In genomic region chrX:12458021-12458420, ce11 we compare ENCODE assay signal across 5 worm cellular contexts.
TF ChIP-seq lines count a peak whose summit lies in the region.

No protein-coding gene starts in this region.

TF ChIP-seq in whole organism, L1 larva, 84 proteins besides CTCF, POLR2A, EP300 and RAD21 (continues in another document):
- no peak for TF ChIP-seq ama-1 (optimal IDR thresholded peaks at IDR 0.05; lab: Kevin White, UChicago)
- TF ChIP-seq dpl-1 (GFP tag; optimal IDR thresholded peaks at IDR 0.05; lab: Kevin White, UChicago): no peak
- TF ChIP-seq nhr-76 (tag; optimal IDR thresholded peaks at IDR 0.05; lab: Kevin White, UChicago): no peak
- TF ChIP-seq nhr-85 (tag; lab: Kevin White, UChicago): peak; percentile 75
- TF ChIP-seq lsy-2 (tag; optimal IDR thresholded peaks at IDR 0.05; lab: Kevin White, UChicago): peak in 1 of 2 experiments; percentile 38
- peak; percentile 67 for TF ChIP-seq snu-23 (GFP tag; optimal IDR thresholded peaks at IDR 0.05; lab: Kevin White, UChicago)
- TF ChIP-seq lir-3 (tag; optimal IDR thresholded peaks at IDR 0.05; lab: Kevin White, UChicago; ENCODE audit: poor library complexity): peak; percentile 27
- TF ChIP-seq tbx-2 (tag; optimal IDR thresholded peaks at IDR 0.05; lab: Kevin White, UChicago): peak; percentile 7
- peak; percentile 31 for TF ChIP-seq jun-1 (tag; optimal IDR thresholded peaks at IDR 0.05; lab: Kevin White, UChicago)
- no peak for TF ChIP-seq unc-62 (GFP tag; optimal IDR thresholded peaks at IDR 0.05; lab: Kevin White, UChicago)
- TF ChIP-seq elt-3 (tag; optimal IDR thresholded peaks at IDR 0.05; lab: Kevin White, UChicago): peak in 2 of 6 experiments; percentile 10 to 53
- peak; percentile 9 for TF ChIP-seq lin-39 (tag; optimal IDR thresholded peaks at IDR 0.05; lab: Kevin White, UChicago)
- peak; percentile 68 for TF ChIP-seq nhr-20 (tag; optimal IDR thresholded peaks at IDR 0.05; lab: Kevin White, UChicago)
- no peak for TF ChIP-seq unc-98 (GFP tag; IDR thresholded peaks at IDR 0.05; lab: Robert Waterston, UW)
- TF ChIP-seq sup-37 (GFP tag; optimal IDR thresholded peaks at IDR 0.05; lab: Kevin White, UChicago): peak; percentile 20
- no peak for TF ChIP-seq pag-3 (tag; optimal IDR thresholded peaks at IDR 0.05; lab: Kevin White, UChicago; ENCODE audit: borderline replicate concordance, insufficient read depth)
- peak in 1 of 2 experiments; percentile 65 for TF ChIP-seq lin-35 (GFP tag; optimal IDR thresholded peaks at IDR 0.05; lab: Kevin White, UChicago)
- TF ChIP-seq irx-1 (tag; optimal IDR thresholded peaks at IDR 0.05; lab: Kevin White, UChicago): peak; percentile 20

TF ChIP-seq in whole organism, L3 larva, 47 proteins besides CTCF, POLR2A, EP300 and RAD21 (continues in another document):
- TF ChIP-seq ceh-28 (tag; optimal IDR thresholded peaks at IDR 0.05; lab: Kevin White, UChicago): no peak
- no peak for TF ChIP-seq ZK546.5 (tag; optimal IDR thresholded peaks at IDR 0.05; lab: Kevin White, UChicago)
- no peak for TF ChIP-seq jun-1 (tag; optimal IDR thresholded peaks at IDR 0.05; lab: Kevin White, UChicago)
- TF ChIP-seq mml-1 (tag; optimal IDR thresholded peaks at IDR 0.05; lab: Kevin White, UChicago): no peak
- TF ChIP-seq ceh-82 (tag; optimal IDR thresholded peaks at IDR 0.05; lab: Kevin White, UChicago): no peak
- no peak for TF ChIP-seq ztf-11 (tag; optimal IDR thresholded peaks at IDR 0.05; lab: Kevin White, UChicago)
- TF ChIP-seq zag-1 (tag; optimal IDR thresholded peaks at IDR 0.05; lab: Kevin White, UChicago): no peak
- TF ChIP-seq nhr-23 (tag; optimal IDR thresholded peaks at IDR 0.05; lab: Kevin White, UChicago): peak; percentile 80
- no peak for TF ChIP-seq nhr-237 (tag; optimal IDR thresholded peaks at IDR 0.05; lab: Kevin White, UChicago)
- peak; percentile 2 for TF ChIP-seq egl-27 (tag; optimal IDR thresholded peaks at IDR 0.05; lab: Kevin White, UChicago)
- peak; percentile 80 for TF ChIP-seq nhr-25 (tag; optimal IDR thresholded peaks at IDR 0.05; lab: Kevin White, UChicago)
- no peak for TF ChIP-seq nhr-77 (tag; optimal IDR thresholded peaks at IDR 0.05; lab: Kevin White, UChicago)
- no peak for TF ChIP-seq nhr-12 (tag; optimal IDR thresholded peaks at IDR 0.05; lab: Kevin White, UChicago)
- TF ChIP-seq nhr-43 (tag; optimal IDR thresholded peaks at IDR 0.05; lab: Kevin White, UChicago; ENCODE audit: poor library complexity, severe bottlenecking): peak; percentile 38
- no peak for TF ChIP-seq lin-39 (tag; optimal IDR thresholded peaks at IDR 0.05; lab: Kevin White, UChicago)
- TF ChIP-seq pqm-1 (tag; optimal IDR thresholded peaks at IDR 0.05; lab: Kevin White, UChicago): peak; percentile 66
- TF ChIP-seq pha-4 (tag; optimal IDR thresholded peaks at IDR 0.05; lab: Kevin White, UChicago): peak; percentile 77
- no peak for TF ChIP-seq unc-62 (GFP tag; optimal IDR thresholded peaks at IDR 0.05; lab: Kevin White, UChicago)
- TF ChIP-seq eor-1 (tag; optimal IDR thresholded peaks at IDR 0.05; lab: Kevin White, UChicago): no peak
- no peak for TF ChIP-seq skn-1 (tag; optimal IDR thresholded peaks at IDR 0.05; lab: Kevin White, UChicago)

TF ChIP-seq in whole organism, early embryonic, 17 proteins besides CTCF, POLR2A, EP300 and RAD21:
- TF ChIP-seq tbx-37 (GFP tag; conservative IDR thresholded peaks at IDR 0.05; lab: Robert Waterston, UW) (peak; percentile 64; the same call in 1 of the 2 replicates), hmbx-1 (tag; optimal IDR thresholded peaks at IDR 0.05; lab: Kevin White, UChicago) (peak; percentile 46), flt-1 (GFP tag; IDR thresholded peaks at IDR 0.05; lab: Robert Waterston, UW) (peak; percentile 75), B0310.2 (tag; optimal IDR thresholded peaks at IDR 0.05; lab: Kevin White, UChicago) (peak; percentile 68), ama-1 (optimal IDR thresholded peaks at IDR 0.05; lab: Kevin White, UChicago) (no peak), F13C5.2 (tag; optimal IDR thresholded peaks at IDR 0.05; lab: Kevin White, UChicago) (peak; percentile 78), ceh-36 (tag; optimal IDR thresholded peaks at IDR 0.05; lab: Kevin White, UChicago) (peak; percentile 70), scrt-1 (GFP tag; IDR thresholded peaks at IDR 0.05; lab: Robert Waterston, UW) (peak; percentile 85), ceh-13 (GFP tag; optimal IDR thresholded peaks at IDR 0.05; lab: Kevin White, UChicago) (peak; percentile 71), hnd-1 (tag; optimal IDR thresholded peaks at IDR 0.05; lab: Kevin White, UChicago) (peak; percentile 50), ets-7 (tag; optimal IDR thresholded peaks at IDR 0.05; lab: Kevin White, UChicago) (no peak), pes-1 (GFP tag; IDR thresholded peaks at IDR 0.05; lab: Robert Waterston, UW) (peak; percentile 90), tra-4 (tag; optimal IDR thresholded peaks at IDR 0.05; lab: Kevin White, UChicago) (peak; percentile 29), tbx-11 (GFP tag; IDR thresholded peaks at IDR 0.05; lab: Robert Waterston, UW) (peak; percentile 76), aly-1 (tag; optimal IDR thresholded peaks at IDR 0.05; lab: Kevin White, UChicago) (peak; percentile 62), sea-1 (GFP tag; conservative IDR thresholded peaks at IDR 0.05; lab: Robert Waterston, UW) (peak; percentile 85), hmg-4 (GFP tag; optimal IDR thresholded peaks at IDR 0.05; lab: Kevin White, UChicago) (peak; percentile 85)
TF ChIP-seq in whole organism, early embryonic: peak in this region for 15.

TF ChIP-seq in whole organism, midembryonic, 9 proteins besides CTCF, POLR2A, EP300 and RAD21:
- TF ChIP-seq ztf-29 (GFP tag; IDR thresholded peaks at IDR 0.05; lab: Robert Waterston, UW) (peak; percentile 52; the same call in 1 of the 2 replicates), tab-1 (GFP tag; IDR thresholded peaks at IDR 0.05; lab: Robert Waterston, UW) (peak; percentile 87), klf-2 (GFP tag; conservative IDR thresholded peaks at IDR 0.05; lab: Robert Waterston, UW) (peak; percentile 70), ztf-23 (GFP tag; IDR thresholded peaks at IDR 0.05; lab: Robert Waterston, UW) (peak; percentile 81), cog-1 (tag; optimal IDR thresholded peaks at IDR 0.05; lab: Kevin White, UChicago) (peak; percentile 62), med-1 (GFP tag; optimal IDR thresholded peaks at IDR 0.05; lab: Kevin White, UChicago; ENCODE audit: insufficient read depth) (peak; percentile 31), ref-1 (GFP tag; conservative IDR thresholded peaks at IDR 0.05; lab: Robert Waterston, UW) (peak; percentile 52; the same call in 1 of the 2 replicates), flt-1 (GFP tag; IDR thresholded peaks at IDR 0.05; lab: Robert Waterston, UW) (peak; percentile 93), T22C8.4 (GFP tag; IDR thresholded peaks at IDR 0.05; lab: Robert Waterston, UW) (peak; percentile 79)

TF ChIP-seq in whole organism, young adult, 124 proteins besides CTCF, POLR2A, EP300 and RAD21 (continues in another document):
- TF ChIP-seq lsl-1 (GFP tag; optimal IDR thresholded peaks at IDR 0.05; lab: Kevin White, UChicago) (peak; percentile 13), chd-7 (tag; optimal IDR thresholded peaks at IDR 0.05; lab: Kevin White, UChicago) (peak; percentile 73), ekl-4 (GFP tag; IDR thresholded peaks at IDR 0.05; lab: Robert Waterston, UW) (peak; percentile 75; the same call in 1 of the 2 replicates), F39B2.1 (GFP tag; IDR thresholded peaks at IDR 0.05; lab: Robert Waterston, UW) (no peak), pbrm-1 (GFP tag; IDR thresholded peaks at IDR 0.05; lab: Robert Waterston, UW) (peak; percentile 84), bed-2 (GFP tag; IDR thresholded peaks at IDR 0.05; lab: Robert Waterston, UW) (no peak), attf-6 (GFP tag; IDR thresholded peaks at IDR 0.05; lab: Robert Waterston, UW) (peak; percentile 45; the same call in 1 of the 2 replicates), let-607 (tag; optimal IDR thresholded peaks at IDR 0.05; lab: Kevin White, UChicago) (peak in 1 of 2 experiments; percentile 39), F57C9.4 (tag; optimal IDR thresholded peaks at IDR 0.05; lab: Kevin White, UChicago) (no peak), ceh-58 (GFP tag; IDR thresholded peaks at IDR 0.05; lab: Robert Waterston, UW) (0 out of 2 replicates have a peak, but pooled peaks have one; percentile 73), lir-1 (GFP tag; conservative IDR thresholded peaks at IDR 0.05; lab: Robert Waterston, UW) (no peak), rcor-1 (GFP tag; IDR thresholded peaks at IDR 0.05; lab: Robert Waterston, UW) (peak; percentile 64), ztf-18 (tag; optimal IDR thresholded peaks at IDR 0.05; lab: Kevin White, UChicago) (peak; percentile 62), nfyb-1 (GFP tag; IDR thresholded peaks at IDR 0.05; lab: Robert Waterston, UW) (peak; percentile 82), tbx-9 (tag; optimal IDR thresholded peaks at IDR 0.05; lab: Kevin White, UChicago; ENCODE audit: borderline replicate concordance) (peak; percentile 16), B0035.1 (tag; optimal IDR thresholded peaks at IDR 0.05; lab: Kevin White, UChicago) (peak; percentile 70), F57A8.1 (GFP tag; optimal IDR thresholded peaks at IDR 0.05; lab: Kevin White, UChicago) (no peak), B0261.1 (tag; optimal IDR thresholded peaks at IDR 0.05; lab: Kevin White, UChicago) (peak; percentile 92), ztf-22 (GFP tag; optimal IDR thresholded peaks at IDR 0.05; lab: Kevin White, UChicago) (no peak), sea-2 (GFP tag; IDR thresholded peaks at IDR 0.05; lab: Robert Waterston, UW) (no peak), T26A5.8 (tag; optimal IDR thresholded peaks at IDR 0.05; lab: Kevin White, UChicago) (peak; percentile 26), snpc-1.1 (tag; optimal IDR thresholded peaks at IDR 0.05; lab: Kevin White, UChicago; ENCODE audit: insufficient read depth) (peak; percentile 36), K12H6.12 (tag; optimal IDR thresholded peaks at IDR 0.05; lab: Kevin White, UChicago) (peak; percentile 37), ama-1 (optimal IDR thresholded peaks at IDR 0.05; lab: Kevin White, UChicago) (no peak), ama-1 (GFP tag; optimal IDR thresholded peaks at IDR 0.05; lab: Kevin White, UChicago) (peak in 1 of 2 experiments; percentile 29), ztf-6 (GFP tag; IDR thresholded peaks at IDR 0.05; lab: Robert Waterston, UW) (no peak), snpc-1.3 (tag; optimal IDR thresholded peaks at IDR 0.05; lab: Kevin White, UChicago; ENCODE audit: insufficient read depth) (peak; percentile 78), ceh-100 (GFP tag; IDR thresholded peaks at IDR 0.05; lab: Robert Waterston, UW) (peak; percentile 30; the same call in 1 of the 2 replicates), Y79H2A.3 (GFP tag; conservative IDR thresholded peaks at IDR 0.05; lab: Robert Waterston, UW) (0 out of 2 replicates have a peak, but pooled peaks have one; percentile 37), atf-7 (tag; optimal IDR thresholded peaks at IDR 0.05; lab: Kevin White, UChicago) (peak; percentile 52), nhr-80 (tag; optimal IDR thresholded peaks at IDR 0.05; lab: Kevin White, UChicago) (peak; percentile 30), lsy-27 (tag; optimal IDR thresholded peaks at IDR 0.05; lab: Kevin White, UChicago; ENCODE audit: borderline replicate concordance, insufficient read depth) (peak; percentile 46), F22D6.2 (tag; optimal IDR thresholded peaks at IDR 0.05; lab: Kevin White, UChicago) (peak; percentile 55)

Comparison
In these comparisons a context has a peak if more than half of its experiments do, and no peak if none do; other contexts are left out.
1. Of the 8 proteins assayed by ChIP-seq in both whole organism, young adult and whole organism, L1 larva: peak only in whole organism, young adult: dpl-1, snpc-4 and unc-130; only in whole organism, L1 larva: none; in both: nhr-90; in neither: 1; mixed calls (peak in some experiments, not most) for 3.